Fruit fly (Drosophila melanogaster) whole organism, embryonic: Measurements from ENCODE around the gene CG6738.

Experiments used
- Atf3 ChIP-seq: fragments of 200-800 bp; sonication (Bioruptor generic); optimal IDR thresholded peaks from 3 replicates; lab custom pipeline; 2016; ENCODE audit warnings: missing biosample characterization, missing genetic modification characterization
- Bgb ChIP-seq: fragments of 200-800 bp; sonication (Bioruptor generic); IDR thresholded peaks from 2 replicates; pipeline ENCODE4 v1.3.6; 2022; ENCODE audit warnings: missing biosample characterization, missing genetic modification characterization; ENCODE audit not compliant: partially characterized antibody
- CG10147 ChIP-seq: fragments of 200-800 bp; sonication (Bioruptor generic); optimal IDR thresholded peaks from 2 replicates; lab custom pipeline; 2019; ENCODE audit warnings: missing biosample characterization, mild to moderate bottlenecking, missing genetic modification characterization, moderate library complexity
- CG10959 ChIP-seq: fragments of 200-800 bp; sonication (Bioruptor generic); IDR thresholded peaks from 2 replicates; pipeline ENCODE4 v1.3.6; 2022; ENCODE audit warnings: missing biosample characterization, missing genetic modification characterization
- CG11696 ChIP-seq: fragments of 200-800 bp; sonication (Bioruptor generic); IDR thresholded peaks from 2 replicates; pipeline ENCODE4 v1.3.6; 2022; ENCODE audit warnings: missing biosample characterization, missing genetic modification characterization
- CG12236 ChIP-seq: fragments of 200-800 bp; sonication (Bioruptor generic); optimal IDR thresholded peaks from 2 replicates; lab custom pipeline; 2016; ENCODE audit warnings: missing biosample characterization, missing genetic modification characterization
- CG17328 ChIP-seq: fragments of 200-800 bp; sonication (Bioruptor generic); IDR thresholded peaks from 2 replicates; pipeline ENCODE4 v1.3.6; 2022; ENCODE audit warnings: missing biosample characterization, missing genetic modification characterization
- CG18764 ChIP-seq: fragments of 200-800 bp; sonication (Bioruptor generic); optimal IDR thresholded peaks from 3 replicates; lab custom pipeline; 2016; ENCODE audit warnings: missing biosample characterization, missing genetic modification characterization
- CG31365 ChIP-seq: fragments of 200-800 bp; sonication (Bioruptor generic); optimal IDR thresholded peaks from 2 replicates; lab custom pipeline; 2018; ENCODE audit warnings: missing biosample characterization, mild to moderate bottlenecking, missing genetic modification characterization
- CG3281 ChIP-seq: fragments of 200-800 bp; sonication (Bioruptor generic); optimal IDR thresholded peaks from 3 replicates; lab custom pipeline; 2017; ENCODE audit warnings: missing biosample characterization, mild to moderate bottlenecking, missing genetic modification characterization
- CG34224 ChIP-seq: fragments of 200-800 bp; sonication (Bioruptor generic); IDR thresholded peaks from 3 replicates; pipeline ENCODE4 v1.3.6; 2022; ENCODE audit warnings: missing biosample characterization, missing genetic modification characterization; ENCODE audit not compliant: partially characterized antibody
- CG3847 ChIP-seq: fragments of 200-800 bp; sonication (Bioruptor generic); IDR thresholded peaks from 2 replicates; pipeline ENCODE4 v1.3.6; 2022; ENCODE audit warnings: missing biosample characterization, missing genetic modification characterization
- CG4282 ChIP-seq: fragments of 200-800 bp; sonication (Bioruptor generic); optimal IDR thresholded peaks from 2 replicates; lab custom pipeline; 2016; ENCODE audit warnings: missing biosample characterization, missing genetic modification characterization
- CG4328 ChIP-seq: fragments of 200-800 bp; sonication (Bioruptor generic); optimal IDR thresholded peaks from 3 replicates; lab custom pipeline; 2017; ENCODE audit warnings: missing biosample characterization, missing genetic modification reagents, missing genetic modification characterization
- CG5953 ChIP-seq: fragments of 200-800 bp; sonication (Bioruptor generic); IDR thresholded peaks from 2 replicates; pipeline ENCODE4 v1.3.6; 2022; ENCODE audit warnings: missing biosample characterization, missing genetic modification characterization
- CG6683 ChIP-seq: fragments of 200-800 bp; sonication (Bioruptor generic); optimal IDR thresholded peaks from 2 replicates; lab custom pipeline; 2017; ENCODE audit warnings: missing biosample characterization, mild to moderate bottlenecking, missing genetic modification characterization, missing genetic modification reagents
- CG6813 ChIP-seq: fragments of 200-800 bp; sonication (Bioruptor generic); optimal IDR thresholded peaks from 2 replicates; lab custom pipeline; 2017; ENCODE audit warnings: missing biosample characterization, missing genetic modification characterization, mild to moderate bottlenecking, moderate library complexity, missing genetic modification reagents
- CG7928 ChIP-seq: fragments of 200-800 bp; sonication (Bioruptor generic); optimal IDR thresholded peaks from 2 replicates; lab custom pipeline; 2017; ENCODE audit warnings: missing biosample characterization, mild to moderate bottlenecking, missing genetic modification characterization
- CG8944 ChIP-seq: fragments of 200-800 bp; sonication (Bioruptor generic); optimal IDR thresholded peaks from 3 replicates; lab custom pipeline; 2016; ENCODE audit warnings: missing biosample characterization, missing genetic modification characterization
- CG9437 ChIP-seq: fragments of 200-800 bp; sonication (Bioruptor generic); optimal IDR thresholded peaks from 2 replicates; lab custom pipeline; 2018; ENCODE audit warnings: missing biosample characterization, mild to moderate bottlenecking, missing genetic modification characterization
- CG9727 ChIP-seq: fragments of 200-800 bp; sonication (Bioruptor generic); optimal IDR thresholded peaks from 3 replicates; lab custom pipeline; 2017; ENCODE audit warnings: missing biosample characterization, mild to moderate bottlenecking, missing genetic modification characterization
- CrebB ChIP-seq: fragments of 200-800 bp; sonication (Bioruptor generic); optimal IDR thresholded peaks from 3 replicates; lab custom pipeline; 2018; ENCODE audit warnings: missing biosample characterization, mild to moderate bottlenecking, missing genetic modification characterization
- Dip3 ChIP-seq: fragments of 200-800 bp; sonication (Bioruptor generic); optimal IDR thresholded peaks from 3 replicates; lab custom pipeline; 2016; ENCODE audit warnings: missing biosample characterization, missing genetic modification characterization
- Doc3 ChIP-seq: fragments of 200-800 bp; sonication (Bioruptor generic); IDR thresholded peaks from 3 replicates; pipeline ENCODE4 v1.3.6; 2022; ENCODE audit warnings: missing biosample characterization, missing genetic modification characterization; ENCODE audit not compliant: partially characterized antibody
- Myb ChIP-seq: fragments of 200-800 bp; sonication (Bioruptor generic); optimal IDR thresholded peaks from 2 replicates; lab custom pipeline; 2016; ENCODE audit warnings: missing biosample characterization, missing genetic modification characterization
- NC2β ChIP-seq: fragments of 200-800 bp; sonication (Bioruptor generic); optimal IDR thresholded peaks from 2 replicates; lab custom pipeline; 2016; ENCODE audit warnings: missing biosample characterization, missing genetic modification characterization
- NFAT ChIP-seq: fragments of 200-800 bp; sonication (Bioruptor generic); IDR thresholded peaks from 2 replicates; pipeline ENCODE4 v1.3.6; 2022; ENCODE audit warnings: missing biosample characterization, missing genetic modification characterization
- Nf-YA ChIP-seq: fragments of 200-800 bp; sonication (Bioruptor generic); IDR thresholded peaks from 2 replicates; pipeline ENCODE4 v1.3.6; 2022; ENCODE audit warnings: missing biosample characterization, missing genetic modification characterization
- Ravus ChIP-seq: fragments of 200-800 bp; sonication (Bioruptor generic); IDR thresholded peaks from 2 replicates; pipeline ENCODE4 v1.3.6; 2022; ENCODE audit warnings: missing biosample characterization, missing genetic modification characterization
- Sin3A ChIP-seq: fragments of >200 bp; optimal IDR thresholded peaks from 2 replicates; lab custom pipeline; 2018
- Xrp1 ChIP-seq: fragments of 200-800 bp; sonication (Bioruptor generic); IDR thresholded peaks from 2 replicates; pipeline ENCODE4 v1.3.6; 2022; ENCODE audit warnings: missing biosample characterization, missing genetic modification characterization
- al ChIP-seq: fragments of 200-800 bp; sonication (Bioruptor generic); IDR thresholded peaks from 2 replicates; pipeline ENCODE4 v1.3.6; 2022; ENCODE audit warnings: missing biosample characterization, missing genetic modification characterization
- ara ChIP-seq: fragments of 200-800 bp; sonication (Bioruptor generic); IDR thresholded peaks from 2 replicates; pipeline ENCODE4 v1.3.6; 2022; ENCODE audit warnings: missing biosample characterization, missing genetic modification characterization
- bbx ChIP-seq: fragments of 200-800 bp; sonication (Bioruptor generic); IDR thresholded peaks from 2 replicates; pipeline ENCODE4 v1.3.6; 2022; ENCODE audit warnings: missing biosample characterization, missing genetic modification characterization; ENCODE audit not compliant: partially characterized antibody
- cad ChIP-seq: fragments of >200 bp; optimal IDR thresholded peaks from 2 replicates; lab custom pipeline; 2017; ENCODE audit warnings: missing biosample characterization, missing genetic modification characterization
- cg ChIP-seq: fragments of 200-800 bp; sonication (Bioruptor generic); optimal IDR thresholded peaks from 3 replicates; lab custom pipeline; 2019; ENCODE audit warnings: missing biosample characterization, mild to moderate bottlenecking, missing genetic modification characterization, moderate library complexity
- ci ChIP-seq: fragments of 200-800 bp; sonication (Bioruptor generic); IDR thresholded peaks from 3 replicates; pipeline ENCODE4 v1.3.6; 2022; ENCODE audit warnings: missing biosample characterization, missing genetic modification characterization
- danr ChIP-seq: fragments of 200-800 bp; sonication (Bioruptor generic); IDR thresholded peaks from 2 replicates; pipeline ENCODE4 v1.3.6; 2022; ENCODE audit warnings: missing biosample characterization, missing genetic modification characterization
- ftz-f1 ChIP-seq: fragments of 200-800 bp; sonication (Bioruptor generic); optimal IDR thresholded peaks from 2 replicates; lab custom pipeline; 2016; ENCODE audit warnings: missing biosample characterization, missing genetic modification characterization
- hkb ChIP-seq, 2 experiments: fragments of 200-800 bp in 1 of 2; fragments of >200 bp in 1 of 2; sonication (Bioruptor generic) in 1 of 2; IDR thresholded peaks in 1 of 2; optimal IDR thresholded peaks in 1 of 2; 2 replicates each; pipeline versions ENCODE4 v1.3.6 to Lab custom; 2017 to 2022; ENCODE audit warnings: missing biosample characterization in 1 of 2, missing genetic modification characterization in 1 of 2
- hth ChIP-seq: fragments of >200 bp; optimal IDR thresholded peaks from 2 replicates; lab custom pipeline; 2017; ENCODE audit warnings: inconsistent platforms
- kay ChIP-seq: fragments of 200-800 bp; sonication (Bioruptor generic); optimal IDR thresholded peaks from 2 replicates; lab custom pipeline; 2016; ENCODE audit warnings: missing biosample characterization, missing genetic modification characterization
- lilli ChIP-seq: fragments of 200-800 bp; sonication (Bioruptor generic); optimal IDR thresholded peaks from 3 replicates; lab custom pipeline; 2016; ENCODE audit warnings: missing biosample characterization, missing genetic modification characterization
- nau ChIP-seq: fragments of 200-800 bp; sonication (Bioruptor generic); optimal IDR thresholded peaks from 3 replicates; lab custom pipeline; 2017; ENCODE audit warnings: missing biosample characterization, mild to moderate bottlenecking, missing genetic modification characterization, missing genetic modification reagents
- otp ChIP-seq: fragments of 200-800 bp; sonication (Bioruptor generic); IDR thresholded peaks from 3 replicates; pipeline ENCODE4, ENCODE4 v1.3.6; 2022; ENCODE audit warnings: missing biosample characterization, missing genetic modification characterization
- scrt ChIP-seq: fragments of 200-800 bp; sonication (Bioruptor generic); optimal IDR thresholded peaks from 2 replicates; lab custom pipeline; 2018; ENCODE audit warnings: missing biosample characterization, mild to moderate bottlenecking, missing genetic modification characterization, moderate library complexity
- slbo ChIP-seq: fragments of 200-800 bp; sonication (Bioruptor generic); IDR thresholded peaks from 2 replicates; pipeline ENCODE4 v1.3.6; 2022; ENCODE audit warnings: missing biosample characterization, missing genetic modification characterization
- trem ChIP-seq: fragments of 200-800 bp; optimal IDR thresholded peaks from 3 replicates; lab custom pipeline; 2019; ENCODE audit warnings: missing biosample characterization, mild to moderate bottlenecking, missing genetic modification characterization, moderate library complexity
- trh ChIP-seq: fragments of 200-800 bp; sonication (Bioruptor generic); optimal IDR thresholded peaks from 2 replicates; lab custom pipeline; 2016; ENCODE audit warnings: missing biosample characterization, missing genetic modification characterization
- ttk ChIP-seq: fragments of 200-800 bp; sonication (Bioruptor generic); IDR thresholded peaks from 2 replicates; pipeline ENCODE4 v2.1.2; 2022; ENCODE audit warnings: missing biosample characterization, missing genetic modification characterization
- yki ChIP-seq: fragments of >200 bp; optimal IDR thresholded peaks from 3 replicates; lab custom pipeline; 2018
- z ChIP-seq: fragments of 200-800 bp; sonication (Bioruptor generic); IDR thresholded peaks from 3 replicates; pipeline ENCODE4 v1.3.6; 2022; ENCODE audit warnings: missing biosample characterization, missing genetic modification characterization

CG6738 gene

dm6 chr3R:23053936-23054335 is 45.4 kb upstream of the CG6738 start, which contains the start of gene p53 (continued):
- TF ChIP-seq nau (GFP tag; lab: Kevin White, UChicago), result peak; percentile 86
- peak; percentile 67; the same call in 1 of the 2 replicates for TF ChIP-seq NFAT (GFP tag; lab: Robert Waterston, UW)
- peak; percentile 59 for TF ChIP-seq Atf3
- TF ChIP-seq ttk (GFP tag; lab: Robert Waterston, UW), result peak; percentile 55; the same call in 1 of the 2 replicates
- TF ChIP-seq Nf-YA (GFP tag; lab: Robert Waterston, UW), result peak; percentile 48
- no peak for TF ChIP-seq danr (GFP tag; lab: Robert Waterston, UW)
- peak; percentile 54; the same call in 1 of the 2 replicates for TF ChIP-seq ara
- peak; percentile 80 for TF ChIP-seq CrebB (tag; lab: Kevin White, UChicago)
- no peak for TF ChIP-seq z (GFP tag; lab: Robert Waterston, UW)
- peak; percentile 76 for TF ChIP-seq otp (GFP tag; lab: Robert Waterston, UW)
- TF ChIP-seq Sin3A (lab: Kevin White, UChicago), result no peak
- TF ChIP-seq al (GFP tag; lab: Robert Waterston, UW), result 0 out of 2 replicates have a peak, but pooled peaks have one; percentile 40
- no peak for TF ChIP-seq hth (lab: Kevin White, UChicago)
- peak; percentile 84 for TF ChIP-seq CG3281 (GFP tag; lab: Kevin White, UChicago)
- no peak for TF ChIP-seq ftz-f1 (GFP tag; lab: Kevin White, UChicago)
- peak; percentile 56 for TF ChIP-seq Myb (GFP tag; lab: Kevin White, UChicago)
- TF ChIP-seq CG4282 (GFP tag; lab: Kevin White, UChicago), result peak; percentile 30
- TF ChIP-seq cad (GFP tag; lab: Kevin White, UChicago), result no peak
- peak; percentile 86 for TF ChIP-seq CG9727 (GFP tag; lab: Kevin White, UChicago)
- no peak for TF ChIP-seq yki
- TF ChIP-seq CG10147 (GFP tag; lab: Kevin White, UChicago), result peak; percentile 63
- peak; percentile 77 for TF ChIP-seq slbo (GFP tag; lab: Robert Waterston, UW)
- TF ChIP-seq CG6683 (GFP tag; lab: Kevin White, UChicago), result peak; percentile 64
- no peak for TF ChIP-seq hkb (optimal IDR thresholded peaks at IDR 0.05; lab: Kevin White, UChicago)
- peak; percentile 64 for TF ChIP-seq hkb (GFP tag; IDR thresholded peaks at IDR 0.05; lab: Robert Waterston, UW)
- no peak for TF ChIP-seq CG5953 (GFP tag; lab: Robert Waterston, UW)
- TF ChIP-seq trem (tag; lab: Kevin White, UChicago), result peak; percentile 70
- TF ChIP-seq CG10959 (GFP tag; lab: Robert Waterston, UW), result no peak
- peak; percentile 66 for TF ChIP-seq CG9437 (GFP tag; lab: Kevin White, UChicago)
- peak; percentile 54 for TF ChIP-seq CG34224 (GFP tag; lab: Robert Waterston, UW)
- peak; percentile 71 for TF ChIP-seq CG3847 (GFP tag; lab: Robert Waterston, UW)
- peak; percentile 71 for TF ChIP-seq CG6813 (GFP tag; lab: Kevin White, UChicago)
- peak; percentile 76 for TF ChIP-seq Bgb (GFP tag; lab: Robert Waterston, UW)
- peak; percentile 92 for TF ChIP-seq ci (GFP tag; lab: Robert Waterston, UW)
- peak; percentile 81 for TF ChIP-seq bbx (GFP tag; lab: Robert Waterston, UW)
- no peak for TF ChIP-seq Xrp1 (GFP tag; lab: Robert Waterston, UW)
- peak; percentile 72 for TF ChIP-seq Dip3 (GFP tag; lab: Kevin White, UChicago)
- peak; percentile 84 for TF ChIP-seq NC2β
- peak; percentile 63 for TF ChIP-seq CG18764 (GFP tag; lab: Kevin White, UChicago)
- TF ChIP-seq CG4328 (GFP tag; lab: Kevin White, UChicago), result peak; percentile 67
- TF ChIP-seq Doc3 (GFP tag; lab: Robert Waterston, UW), result peak; percentile 41; the same call in 1 of the 3 replicates
- TF ChIP-seq CG8944 (GFP tag; lab: Kevin White, UChicago), result peak; percentile 20
- peak; percentile 84 for TF ChIP-seq CG7928 (GFP tag; lab: Kevin White, UChicago)
- peak; percentile 66 for TF ChIP-seq CG31365 (tag; lab: Kevin White, UChicago)
- no peak for TF ChIP-seq cg
- TF ChIP-seq scrt (GFP tag; lab: Kevin White, UChicago), result peak; percentile 70
- TF ChIP-seq kay (GFP tag; lab: Kevin White, UChicago), result peak; percentile 27
- TF ChIP-seq Ravus (GFP tag; lab: Robert Waterston, UW), result no peak
- no peak for TF ChIP-seq CG11696
- peak; percentile 47 for TF ChIP-seq trh (GFP tag; lab: Kevin White, UChicago)
- TF ChIP-seq CG17328 (GFP tag; lab: Robert Waterston, UW), result peak; percentile 62
- peak; percentile 47 for TF ChIP-seq lilli (GFP tag; lab: Kevin White, UChicago)
- peak; percentile 81 for TF ChIP-seq CG12236 (GFP tag; lab: Kevin White, UChicago)
